Worm (Caenorhabditis elegans) whole organism, L3 larva: ENCODE results near the gene molo-1.

Experiments used
- R02D3.7 ChIP-seq: fragments of 150-350 bp; optimal IDR thresholded peaks from 2 replicates; lab custom pipeline; 2014; ENCODE audit warnings: missing biosample characterization, missing genetic modification characterization
- ZK546.5 ChIP-seq: sonication (generic microtip); optimal IDR thresholded peaks from 2 replicates; lab custom pipeline; 2017; ENCODE audit warnings: missing biosample characterization, missing genetic modification characterization
- aly-2 ChIP-seq: fragments of 150-350 bp; optimal IDR thresholded peaks from 2 replicates; lab custom pipeline; 2014; ENCODE audit warnings: missing biosample characterization, missing genetic modification characterization
- ama-1 ChIP-seq: fragments of 150-350 bp; optimal IDR thresholded peaks from 2 replicates; lab custom pipeline; 2018
- ceh-16 ChIP-seq: sonication (generic microtip); optimal IDR thresholded peaks from 2 replicates; lab custom pipeline; 2017; ENCODE audit warnings: missing biosample characterization, missing genetic modification characterization
- ceh-82 ChIP-seq: fragments of 150-350 bp; optimal IDR thresholded peaks from 2 replicates; lab custom pipeline; 2014; ENCODE audit warnings: missing biosample characterization, missing genetic modification characterization
- ceh-9 ChIP-seq: sonication (generic microtip); optimal IDR thresholded peaks from 2 replicates; lab custom pipeline; 2018; ENCODE audit warnings: missing biosample characterization, missing genetic modification characterization
- egl-5 ChIP-seq: fragments of 150-350 bp; optimal IDR thresholded peaks from 2 replicates; lab custom pipeline; 2017; ENCODE audit warnings: missing biosample characterization, missing genetic modification reagents, missing genetic modification characterization, inconsistent platforms
- elt-1 ChIP-seq: fragments of 150-350 bp; optimal IDR thresholded peaks from 2 replicates; lab custom pipeline; 2014; ENCODE audit warnings: missing biosample characterization, missing genetic modification characterization
- elt-2 ChIP-seq: sonication (generic microtip); optimal IDR thresholded peaks from 2 replicates; lab custom pipeline; 2016; ENCODE audit warnings: missing genetic modification reagents, mild to moderate bottlenecking, missing genetic modification characterization, missing compliant biosample characterization
- elt-3 ChIP-seq, 3 experiments: fragments of 150-350 bp in 1 of 3; sonication (generic microtip) in 2 of 3; optimal IDR thresholded peaks; 2 replicates in 2 of 3; 4 replicates in 1 of 3; lab custom pipeline; 2014 to 2017; ENCODE audit warnings: missing biosample characterization in 3 of 3, missing genetic modification characterization in 3 of 3
- eor-1 ChIP-seq, 2 experiments: fragments of 150-350 bp; optimal IDR thresholded peaks; 2 replicates each; lab custom pipeline; 2014 to 2018; ENCODE audit warnings: missing biosample characterization in 2 of 2, missing genetic modification characterization in 2 of 2
- fos-1 ChIP-seq: fragments of 150-350 bp; optimal IDR thresholded peaks from 2 replicates; lab custom pipeline; 2014; ENCODE audit warnings: missing biosample characterization, missing genetic modification characterization
- hmg-11 ChIP-seq: sonication (generic microtip); optimal IDR thresholded peaks from 2 replicates; lab custom pipeline; 2016; ENCODE audit warnings: missing genetic modification characterization, missing compliant biosample characterization
- jun-1 ChIP-seq: fragments of 150-350 bp; optimal IDR thresholded peaks from 2 replicates; lab custom pipeline; 2014; ENCODE audit warnings: missing biosample characterization, missing genetic modification reagents, missing genetic modification characterization
- lin-15B ChIP-seq: fragments of 150-350 bp; optimal IDR thresholded peaks from 2 replicates; lab custom pipeline; 2014; ENCODE audit warnings: missing biosample characterization, missing genetic modification characterization
- lin-39 ChIP-seq: fragments of 150-350 bp; optimal IDR thresholded peaks from 2 replicates; lab custom pipeline; 2018; ENCODE audit warnings: missing biosample characterization, missing genetic modification reagents, missing genetic modification characterization
- lsy-12 ChIP-seq: sonication (generic microtip); optimal IDR thresholded peaks from 2 replicates; lab custom pipeline; 2016; ENCODE audit warnings: mild to moderate bottlenecking, missing genetic modification characterization, missing compliant biosample characterization
- mdl-1 ChIP-seq: fragments of 150-350 bp; optimal IDR thresholded peaks from 2 replicates; lab custom pipeline; 2014; ENCODE audit warnings: missing biosample characterization, missing genetic modification characterization
- mml-1 ChIP-seq: fragments of 150-350 bp; sonication (generic microtip); optimal IDR thresholded peaks from 3 replicates; lab custom pipeline; 2014; ENCODE audit warnings: missing biosample characterization, missing genetic modification characterization
- nhr-11 ChIP-seq: fragments of 150-350 bp; optimal IDR thresholded peaks from 2 replicates; lab custom pipeline; 2014; ENCODE audit warnings: missing biosample characterization, missing genetic modification characterization
- nhr-237 ChIP-seq: fragments of 150-350 bp; optimal IDR thresholded peaks from 2 replicates; lab custom pipeline; 2014; ENCODE audit warnings: missing biosample characterization, missing genetic modification characterization
- nhr-25 ChIP-seq: sonication (generic microtip); optimal IDR thresholded peaks from 2 replicates; lab custom pipeline; 2017; ENCODE audit warnings: missing biosample characterization, missing genetic modification characterization
- nhr-28 ChIP-seq: fragments of 150-350 bp; optimal IDR thresholded peaks from 2 replicates; lab custom pipeline; 2014; ENCODE audit warnings: missing biosample characterization, missing genetic modification characterization
- nhr-43 ChIP-seq: sonication (generic microtip); optimal IDR thresholded peaks from 2 replicates; lab custom pipeline; 2016; ENCODE audit warnings: mild to moderate bottlenecking, missing genetic modification characterization, missing compliant biosample characterization; ENCODE audit not compliant: poor library complexity, severe bottlenecking
- nhr-77 ChIP-seq: fragments of 150-350 bp; optimal IDR thresholded peaks from 2 replicates; lab custom pipeline; 2014; ENCODE audit warnings: missing biosample characterization, missing genetic modification characterization
- pha-4 ChIP-seq: fragments of 150-350 bp; optimal IDR thresholded peaks from 2 replicates; lab custom pipeline; 2014; ENCODE audit warnings: missing biosample characterization, missing genetic modification reagents, missing genetic modification characterization
- pqm-1 ChIP-seq: fragments of 150-350 bp; optimal IDR thresholded peaks from 2 replicates; lab custom pipeline; 2017; ENCODE audit warnings: missing biosample characterization, missing genetic modification characterization, inconsistent platforms
- skn-1 ChIP-seq: fragments of 150-350 bp; optimal IDR thresholded peaks from 2 replicates; lab custom pipeline; 2014; ENCODE audit warnings: missing biosample characterization, missing genetic modification characterization
- snpc-4 ChIP-seq: fragments of 150-350 bp; optimal IDR thresholded peaks from 2 replicates; lab custom pipeline; 2014; ENCODE audit warnings: missing biosample characterization, missing genetic modification characterization
- unc-39 ChIP-seq: sonication (generic microtip); optimal IDR thresholded peaks from 4 replicates; lab custom pipeline; 2017; ENCODE audit warnings: missing biosample characterization, missing genetic modification characterization
- unc-62 ChIP-seq: fragments of 150-350 bp; sonication (generic microtip); optimal IDR thresholded peaks from 4 replicates; lab custom pipeline; 2014; ENCODE audit warnings: missing biosample characterization, missing genetic modification reagents, missing genetic modification characterization
- zag-1 ChIP-seq: fragments of 150-350 bp; optimal IDR thresholded peaks from 2 replicates; lab custom pipeline; 2014; ENCODE audit warnings: missing biosample characterization, missing genetic modification characterization
- ztf-11 ChIP-seq: fragments of 150-350 bp; optimal IDR thresholded peaks from 2 replicates; lab custom pipeline; 2014; ENCODE audit warnings: missing biosample characterization, missing genetic modification characterization

Gene molo-1

ce11 chrIII:5573694-5574093 is at the start of gene molo-1:
Gene molo-1 (plus strand): TSS chrIII:5573994.
- no peak for TF ChIP-seq lsy-12 (tag; lab: Kevin White, UChicago)
- TF ChIP-seq ceh-82 (tag; lab: Kevin White, UChicago): no peak
- TF ChIP-seq aly-2: no peak
- no peak for TF ChIP-seq zag-1 (tag; lab: Kevin White, UChicago)
- no peak for TF ChIP-seq nhr-43
- TF ChIP-seq unc-62 (GFP tag; lab: Kevin White, UChicago): no peak
- no peak for TF ChIP-seq jun-1 (tag; lab: Kevin White, UChicago)
- TF ChIP-seq, all 47 proteins: peak for 0

ce11 chrIII:5525973-5526372 is 47.8 kb upstream of the molo-1 start, which contains the start of gene dex-1:
Gene dex-1 (plus strand): TSS chrIII:5526104.
- TF ChIP-seq R02D3.7 (tag; lab: Kevin White, UChicago): no peak
- no peak for TF ChIP-seq eor-1 (tag; optimal IDR thresholded peaks at IDR 0.05; lab: Kevin White, UChicago)
- TF ChIP-seq nhr-77: no peak
- no peak for TF ChIP-seq unc-62 (GFP tag; lab: Kevin White, UChicago)
- no peak for TF ChIP-seq pqm-1 (tag; lab: Kevin White, UChicago)
- TF ChIP-seq snpc-4 (tag; lab: Kevin White, UChicago): no peak
- TF ChIP-seq ztf-11 (tag; lab: Kevin White, UChicago): no peak
- no peak for TF ChIP-seq ceh-9 (tag; lab: Kevin White, UChicago)
- TF ChIP-seq elt-3 (tag; optimal IDR thresholded peaks at IDR 0.05; lab: Kevin White, UChicago): no peak
- no peak for TF ChIP-seq nhr-28

DNA sequence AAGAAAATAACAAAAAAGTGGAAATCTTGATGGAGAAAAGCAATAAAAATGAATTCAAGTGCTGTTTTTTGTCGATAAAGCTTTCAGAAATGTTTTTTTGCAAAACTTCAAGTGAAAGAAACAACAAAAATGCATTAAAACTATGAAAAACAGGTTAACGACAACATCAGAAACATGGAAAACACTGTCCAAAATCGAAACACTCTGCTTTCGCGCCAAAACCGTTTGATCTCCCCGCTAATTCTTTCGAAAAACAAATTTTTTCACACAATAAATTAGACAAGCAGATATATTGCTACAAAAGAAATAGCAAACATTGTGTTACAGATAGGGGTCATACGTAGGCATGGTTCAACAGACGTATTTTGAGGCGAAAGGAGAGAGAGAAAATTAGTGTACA is 32.0 kb upstream of the molo-1 start:
- TF ChIP-seq nhr-25 (tag; lab: Kevin White, UChicago): peak; percentile 37
- TF ChIP-seq ama-1 (lab: Kevin White, UChicago): no peak
- no peak for TF ChIP-seq mdl-1
- TF ChIP-seq zag-1 (tag; lab: Kevin White, UChicago): no peak
- peak; percentile 26 for TF ChIP-seq hmg-11 (tag; lab: Kevin White, UChicago)
- TF ChIP-seq elt-2 (tag; lab: Kevin White, UChicago): no peak

ce11 chrIII:5543050-5543449 is 30.7 kb upstream of the molo-1 start, which contains the start of gene D1044.6:
Gene D1044.6 (minus strand): TSS chrIII:5543177.
- TF ChIP-seq lin-15B (tag; lab: Kevin White, UChicago): no peak
- no peak for TF ChIP-seq mml-1 (tag; lab: Kevin White, UChicago)
- no peak for TF ChIP-seq unc-39 (tag; lab: Kevin White, UChicago)
- no peak for TF ChIP-seq elt-3 (tag; optimal IDR thresholded peaks at IDR 0.05; lab: Kevin White, UChicago)
- no peak for TF ChIP-seq nhr-237 (tag; lab: Kevin White, UChicago)
- TF ChIP-seq elt-1 (tag; lab: Kevin White, UChicago): no peak
- TF ChIP-seq lsy-12 (tag; lab: Kevin White, UChicago): no peak
- no peak for TF ChIP-seq pha-4
- no peak for TF ChIP-seq nhr-11 (tag; lab: Kevin White, UChicago)
- TF ChIP-seq ztf-11 (tag; lab: Kevin White, UChicago): no peak
- no peak for TF ChIP-seq nhr-77
- no peak for TF ChIP-seq fos-1
- no peak for TF ChIP-seq nhr-25 (tag; lab: Kevin White, UChicago)
- TF ChIP-seq ZK546.5 (tag; lab: Kevin White, UChicago): no peak
- no peak for TF ChIP-seq skn-1 (tag; lab: Kevin White, UChicago)
- no peak for TF ChIP-seq egl-5

DNA sequence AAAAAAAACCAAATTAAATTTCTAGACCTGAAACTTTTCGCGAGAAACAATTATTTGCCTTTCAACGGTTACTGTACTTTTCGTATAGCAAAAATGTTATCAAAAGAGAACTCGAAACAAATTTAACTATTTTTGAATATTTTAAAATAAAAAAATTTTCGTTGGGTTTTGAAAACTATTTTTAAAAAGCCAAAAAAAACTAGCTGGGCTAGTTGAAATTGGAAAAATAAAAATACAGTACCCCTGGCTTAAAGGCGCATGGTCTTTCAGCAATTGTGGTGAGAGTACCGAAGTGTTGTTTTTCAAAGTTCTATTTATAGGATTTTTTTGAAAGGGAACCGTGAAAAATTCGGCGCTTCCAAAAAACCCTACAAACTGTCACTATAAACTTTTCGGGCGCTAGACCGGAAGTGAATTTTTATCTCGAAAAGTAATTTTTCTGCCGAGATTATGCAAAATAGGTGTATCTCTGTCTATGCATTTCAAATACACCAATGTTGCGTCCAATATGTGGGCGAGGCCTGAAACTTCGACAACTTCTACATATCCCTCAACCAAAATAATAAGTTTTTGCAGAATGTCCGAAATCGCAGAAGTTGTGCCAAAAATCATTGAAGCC is 30.0 kb upstream of the molo-1 start, which contains the start of gene D1044.1:
Gene D1044.1, plus strand, starts transcription at position 569 of the 619 bp plus-strand sequence.
- TF ChIP-seq nhr-237 (tag; lab: Kevin White, UChicago) (no peak), ceh-16 (tag; lab: Kevin White, UChicago) (no peak), ztf-11 (tag; lab: Kevin White, UChicago) (no peak), R02D3.7 (tag; lab: Kevin White, UChicago) (no peak), lin-39 (tag; lab: Kevin White, UChicago) (no peak), elt-1 (tag; lab: Kevin White, UChicago) (no peak), skn-1 (tag; lab: Kevin White, UChicago) (no peak), nhr-28 (no peak), zag-1 (tag; lab: Kevin White, UChicago) (no peak)
- TF ChIP-seq, all 47 proteins: peak for 0
